Worm (Caenorhabditis elegans) whole organism, L3 larva: ENCODE measurements around the gene F58A4.6.

Experiments used
- R02D3.7 ChIP-seq: fragments of 150-350 bp; optimal IDR thresholded peaks from 2 replicates; lab custom pipeline; 2014; ENCODE audit warnings: missing biosample characterization, missing genetic modification characterization
- ZK546.5 ChIP-seq: sonication (generic microtip); optimal IDR thresholded peaks from 2 replicates; lab custom pipeline; 2017; ENCODE audit warnings: missing biosample characterization, missing genetic modification characterization
- aly-2 ChIP-seq: fragments of 150-350 bp; optimal IDR thresholded peaks from 2 replicates; lab custom pipeline; 2014; ENCODE audit warnings: missing biosample characterization, missing genetic modification characterization
- ceh-16 ChIP-seq: sonication (generic microtip); optimal IDR thresholded peaks from 2 replicates; lab custom pipeline; 2017; ENCODE audit warnings: missing biosample characterization, missing genetic modification characterization
- ceh-28 ChIP-seq: fragments of 150-350 bp; optimal IDR thresholded peaks from 2 replicates; lab custom pipeline; 2014; ENCODE audit warnings: missing biosample characterization, missing genetic modification reagents, missing genetic modification characterization
- ceh-82 ChIP-seq: fragments of 150-350 bp; optimal IDR thresholded peaks from 2 replicates; lab custom pipeline; 2014; ENCODE audit warnings: missing biosample characterization, missing genetic modification characterization
- ceh-9 ChIP-seq: sonication (generic microtip); optimal IDR thresholded peaks from 2 replicates; lab custom pipeline; 2018; ENCODE audit warnings: missing biosample characterization, missing genetic modification characterization
- daf-12 ChIP-seq: fragments of 150-350 bp; optimal IDR thresholded peaks from 2 replicates; lab custom pipeline; 2014; ENCODE audit warnings: missing biosample characterization, missing genetic modification reagents, missing genetic modification characterization
- egl-27 ChIP-seq: sonication (generic microtip); optimal IDR thresholded peaks from 4 replicates; lab custom pipeline; 2017; ENCODE audit warnings: missing biosample characterization, missing genetic modification reagents, missing genetic modification characterization
- egl-5 ChIP-seq: fragments of 150-350 bp; optimal IDR thresholded peaks from 2 replicates; lab custom pipeline; 2017; ENCODE audit warnings: missing biosample characterization, missing genetic modification reagents, missing genetic modification characterization, inconsistent platforms
- elt-1 ChIP-seq: fragments of 150-350 bp; optimal IDR thresholded peaks from 2 replicates; lab custom pipeline; 2014; ENCODE audit warnings: missing biosample characterization, missing genetic modification characterization
- elt-2 ChIP-seq: sonication (generic microtip); optimal IDR thresholded peaks from 2 replicates; lab custom pipeline; 2016; ENCODE audit warnings: missing genetic modification reagents, mild to moderate bottlenecking, missing genetic modification characterization, missing compliant biosample characterization
- elt-3 ChIP-seq, 3 experiments: fragments of 150-350 bp in 1 of 3; sonication (generic microtip) in 2 of 3; optimal IDR thresholded peaks; 2 replicates in 2 of 3; 4 replicates in 1 of 3; lab custom pipeline; 2014 to 2017; ENCODE audit warnings: missing biosample characterization in 3 of 3, missing genetic modification characterization in 3 of 3
- eor-1 ChIP-seq, 2 experiments: fragments of 150-350 bp; optimal IDR thresholded peaks; 2 replicates each; lab custom pipeline; 2014 to 2018; ENCODE audit warnings: missing biosample characterization in 2 of 2, missing genetic modification characterization in 2 of 2
- fkh-10 ChIP-seq: sonication (generic microtip); optimal IDR thresholded peaks from 2 replicates; lab custom pipeline; 2017; ENCODE audit warnings: missing biosample characterization, missing genetic modification reagents, missing genetic modification characterization
- fkh-2 ChIP-seq: fragments of 150-350 bp; optimal IDR thresholded peaks from 2 replicates; lab custom pipeline; 2014; ENCODE audit warnings: missing biosample characterization, missing genetic modification reagents, missing genetic modification characterization
- fos-1 ChIP-seq: fragments of 150-350 bp; optimal IDR thresholded peaks from 2 replicates; lab custom pipeline; 2014; ENCODE audit warnings: missing biosample characterization, missing genetic modification characterization
- hmg-11 ChIP-seq: sonication (generic microtip); optimal IDR thresholded peaks from 2 replicates; lab custom pipeline; 2016; ENCODE audit warnings: missing genetic modification characterization, missing compliant biosample characterization
- jun-1 ChIP-seq: fragments of 150-350 bp; optimal IDR thresholded peaks from 2 replicates; lab custom pipeline; 2014; ENCODE audit warnings: missing biosample characterization, missing genetic modification reagents, missing genetic modification characterization
- lin-15B ChIP-seq: fragments of 150-350 bp; optimal IDR thresholded peaks from 2 replicates; lab custom pipeline; 2014; ENCODE audit warnings: missing biosample characterization, missing genetic modification characterization
- lin-39 ChIP-seq: fragments of 150-350 bp; optimal IDR thresholded peaks from 2 replicates; lab custom pipeline; 2018; ENCODE audit warnings: missing biosample characterization, missing genetic modification reagents, missing genetic modification characterization
- lsy-12 ChIP-seq: sonication (generic microtip); optimal IDR thresholded peaks from 2 replicates; lab custom pipeline; 2016; ENCODE audit warnings: mild to moderate bottlenecking, missing genetic modification characterization, missing compliant biosample characterization
- mdl-1 ChIP-seq: fragments of 150-350 bp; optimal IDR thresholded peaks from 2 replicates; lab custom pipeline; 2014; ENCODE audit warnings: missing biosample characterization, missing genetic modification characterization
- mml-1 ChIP-seq: fragments of 150-350 bp; sonication (generic microtip); optimal IDR thresholded peaks from 3 replicates; lab custom pipeline; 2014; ENCODE audit warnings: missing biosample characterization, missing genetic modification characterization
- nfya-1 ChIP-seq: sonication (generic microtip); optimal IDR thresholded peaks from 2 replicates; lab custom pipeline; 2017; ENCODE audit warnings: missing genetic modification characterization, mild to moderate bottlenecking, missing compliant biosample characterization, antibody characterized with exemption, moderate library complexity; ENCODE audit not compliant: insufficient read depth
- nhr-11 ChIP-seq: fragments of 150-350 bp; optimal IDR thresholded peaks from 2 replicates; lab custom pipeline; 2014; ENCODE audit warnings: missing biosample characterization, missing genetic modification characterization
- nhr-12 ChIP-seq: fragments of 150-350 bp; optimal IDR thresholded peaks from 2 replicates; lab custom pipeline; 2014; ENCODE audit warnings: missing biosample characterization, missing genetic modification characterization
- nhr-23 ChIP-seq: fragments of 150-350 bp; optimal IDR thresholded peaks from 2 replicates; lab custom pipeline; 2014; ENCODE audit warnings: missing biosample characterization, missing genetic modification reagents, missing genetic modification characterization
- nhr-237 ChIP-seq: fragments of 150-350 bp; optimal IDR thresholded peaks from 2 replicates; lab custom pipeline; 2014; ENCODE audit warnings: missing biosample characterization, missing genetic modification characterization
- nhr-25 ChIP-seq: sonication (generic microtip); optimal IDR thresholded peaks from 2 replicates; lab custom pipeline; 2017; ENCODE audit warnings: missing biosample characterization, missing genetic modification characterization
- nhr-28 ChIP-seq: fragments of 150-350 bp; optimal IDR thresholded peaks from 2 replicates; lab custom pipeline; 2014; ENCODE audit warnings: missing biosample characterization, missing genetic modification characterization
- nhr-43 ChIP-seq: sonication (generic microtip); optimal IDR thresholded peaks from 2 replicates; lab custom pipeline; 2016; ENCODE audit warnings: mild to moderate bottlenecking, missing genetic modification characterization, missing compliant biosample characterization; ENCODE audit not compliant: poor library complexity, severe bottlenecking
- nhr-67 ChIP-seq: fragments of 150-350 bp; optimal IDR thresholded peaks from 2 replicates; lab custom pipeline; 2014; ENCODE audit warnings: missing biosample characterization, missing genetic modification characterization
- nhr-76 ChIP-seq: fragments of 150-350 bp; sonication (generic microtip); optimal IDR thresholded peaks from 5 replicates; lab custom pipeline; 2014; ENCODE audit warnings: missing biosample characterization, missing genetic modification characterization
- nhr-77 ChIP-seq: fragments of 150-350 bp; optimal IDR thresholded peaks from 2 replicates; lab custom pipeline; 2014; ENCODE audit warnings: missing biosample characterization, missing genetic modification characterization
- pha-4 ChIP-seq: fragments of 150-350 bp; optimal IDR thresholded peaks from 2 replicates; lab custom pipeline; 2014; ENCODE audit warnings: missing biosample characterization, missing genetic modification reagents, missing genetic modification characterization
- pqm-1 ChIP-seq: fragments of 150-350 bp; optimal IDR thresholded peaks from 2 replicates; lab custom pipeline; 2017; ENCODE audit warnings: missing biosample characterization, missing genetic modification characterization, inconsistent platforms
- sea-2 ChIP-seq: fragments of 150-350 bp; sonication (generic microtip); optimal IDR thresholded peaks from 4 replicates; lab custom pipeline; 2014; ENCODE audit warnings: missing biosample characterization, missing genetic modification reagents, missing genetic modification characterization
- skn-1 ChIP-seq: fragments of 150-350 bp; optimal IDR thresholded peaks from 2 replicates; lab custom pipeline; 2014; ENCODE audit warnings: missing biosample characterization, missing genetic modification characterization
- unc-39 ChIP-seq: sonication (generic microtip); optimal IDR thresholded peaks from 4 replicates; lab custom pipeline; 2017; ENCODE audit warnings: missing biosample characterization, missing genetic modification characterization
- unc-62 ChIP-seq: fragments of 150-350 bp; sonication (generic microtip); optimal IDR thresholded peaks from 4 replicates; lab custom pipeline; 2014; ENCODE audit warnings: missing biosample characterization, missing genetic modification reagents, missing genetic modification characterization
- zag-1 ChIP-seq: fragments of 150-350 bp; optimal IDR thresholded peaks from 2 replicates; lab custom pipeline; 2014; ENCODE audit warnings: missing biosample characterization, missing genetic modification characterization
- ztf-11 ChIP-seq: fragments of 150-350 bp; optimal IDR thresholded peaks from 2 replicates; lab custom pipeline; 2014; ENCODE audit warnings: missing biosample characterization, missing genetic modification characterization
- ztf-4 ChIP-seq: fragments of 150-350 bp; optimal IDR thresholded peaks from 2 replicates; lab custom pipeline; 2014; ENCODE audit warnings: missing biosample characterization, missing genetic modification characterization

The F58A4.6 gene

ce11 chrIII:9616426-9616825 is 2.1 kb downstream of the F58A4.6 start, which contains the start of gene hcp-3 (continued):
- no peak for TF ChIP-seq nhr-12

ce11 chrIII:9616933-9617332 is 2.7 kb downstream of the F58A4.6 start:
- TF ChIP-seq nhr-77 (tag; lab: Kevin White, UChicago) (no peak), ceh-28 (tag; lab: Kevin White, UChicago) (no peak), ceh-16 (tag; lab: Kevin White, UChicago) (no peak), unc-62 (no peak), jun-1 (tag; lab: Kevin White, UChicago) (no peak)
- TF ChIP-seq, all 47 proteins: peak for 0

ce11 chrIII:9617599-9618262 is 3.4 kb downstream of the F58A4.6 start:
- TF ChIP-seq ZK546.5 (no peak), nfya-1 (tag; lab: Kevin White, UChicago) (peak; percentile 91), ztf-4 (no peak), ceh-28 (tag; lab: Kevin White, UChicago) (no peak), nhr-11 (no peak), hmg-11 (peak; percentile 13), nhr-25 (tag; lab: Kevin White, UChicago) (peak; percentile 78), elt-2 (tag; lab: Kevin White, UChicago) (peak; percentile 1)

- TF ChIP-seq egl-5 (tag; lab: Kevin White, UChicago) (peak; percentile 62), mdl-1 (peak; percentile 97), zag-1 (peak; percentile 10), unc-39 (tag; lab: Kevin White, UChicago) (no peak), lin-15B (tag; lab: Kevin White, UChicago) (peak; percentile 61), sea-2 (GFP tag; lab: Kevin White, UChicago) (no peak), nhr-28 (tag; lab: Kevin White, UChicago) (no peak), ZK546.5 (no peak), elt-1 (tag; lab: Kevin White, UChicago) (no peak), lsy-12 (tag; lab: Kevin White, UChicago) (peak; percentile 72), nhr-43 (tag; lab: Kevin White, UChicago) (peak; percentile 96), nhr-67 (tag; lab: Kevin White, UChicago) (no peak), aly-2 (tag; lab: Kevin White, UChicago) (no peak), ceh-9 (no peak), ceh-16 (tag; lab: Kevin White, UChicago) (no peak), elt-3 (tag; optimal IDR thresholded peaks at IDR 0.05; lab: Kevin White, UChicago) (peak in 2 of 3 experiments; percentile 47 to 64), nhr-11 (peak; percentile 58), pqm-1 (tag; lab: Kevin White, UChicago) (peak; percentile 61), nhr-76 (tag; lab: Kevin White, UChicago) (no peak), ceh-28 (tag; lab: Kevin White, UChicago) (peak; percentile 83), eor-1 (tag; optimal IDR thresholded peaks at IDR 0.05; lab: Kevin White, UChicago) (no peak), lin-39 (tag; lab: Kevin White, UChicago) (peak; percentile 93), fkh-10 (peak; percentile 52), hmg-11 (peak; percentile 95), mml-1 (peak; percentile 21), fkh-2 (tag; lab: Kevin White, UChicago) (no peak), skn-1 (no peak), nhr-237 (tag; lab: Kevin White, UChicago) (no peak), nfya-1 (tag; lab: Kevin White, UChicago) (peak; percentile 87), unc-62 (peak; percentile 43), daf-12 (tag; lab: Kevin White, UChicago) (peak; percentile 11), nhr-12 (no peak), jun-1 (tag; lab: Kevin White, UChicago) (peak; percentile 80), nhr-25 (tag; lab: Kevin White, UChicago) (peak; percentile 87), fos-1 (tag; lab: Kevin White, UChicago) (peak; percentile 85), nhr-23 (tag; lab: Kevin White, UChicago) (peak; percentile 80), ceh-82 (peak; percentile 75), ztf-4 (peak; percentile 52), nhr-77 (tag; lab: Kevin White, UChicago) (peak; percentile 22), R02D3.7 (tag; lab: Kevin White, UChicago) (peak; percentile 62), egl-27 (tag; lab: Kevin White, UChicago) (peak; percentile 71), ztf-11 (tag; lab: Kevin White, UChicago) (no peak), pha-4 (tag; lab: Kevin White, UChicago) (peak; percentile 85)
These were observed 4.9 kb downstream of the F58A4.6 start, which contains the start of gene hlh-11 for ce11 chrIII:9619079-9619761. Gene hlh-11 (plus strand): TSS chrIII:9619711.
